Worm (Caenorhabditis elegans) whole organism, late embryonic: ENCODE results near the gene ZK1010.8.

ENCODE experiments used
- T23F11.4 ChIP-seq: fragments of 200-800 bp; sonication (Bioruptor generic); optimal IDR thresholded peaks from 2 replicates; lab custom pipeline; 2018; ENCODE audit warnings: mild to moderate bottlenecking, missing genetic modification characterization, missing compliant biosample characterization
- ama-1 ChIP-seq: fragments of 150-350 bp; optimal IDR thresholded peaks from 2 replicates; lab custom pipeline; 2014
- dve-1 ChIP-seq: sonication (generic microtip); optimal IDR thresholded peaks from 2 replicates; lab custom pipeline; 2017; ENCODE audit warnings: antibody characterized with exemption, mild to moderate bottlenecking, missing genetic modification characterization, missing compliant biosample characterization
- hlh-30 ChIP-seq: sonication (generic microtip); optimal IDR thresholded peaks from 2 replicates; lab custom pipeline; 2017; ENCODE audit warnings: antibody characterized with exemption, missing genetic modification characterization, missing compliant biosample characterization; ENCODE audit not compliant: insufficient read depth
- pqm-1 ChIP-seq: sonication (generic microtip); optimal IDR thresholded peaks from 2 replicates; lab custom pipeline; 2016; ENCODE audit warnings: missing genetic modification characterization, missing compliant biosample characterization
- unc-86 ChIP-seq: sonication (generic microtip); optimal IDR thresholded peaks from 2 replicates; lab custom pipeline; 2016; ENCODE audit warnings: missing genetic modification characterization, missing compliant biosample characterization

- TF ChIP-seq ama-1 (no peak), dve-1 (tag; lab: Kevin White, UChicago) (no peak), T23F11.4 (GFP tag; lab: Kevin White, UChicago) (no peak), hlh-30 (no peak), pqm-1 (tag; lab: Kevin White, UChicago) (no peak), unc-86 (tag; lab: Kevin White, UChicago) (no peak)
These were observed 19.7 kb downstream of the ZK1010.8 start, which contains the start of gene ZK1010.4 for ce11 chrIII:12980770-12981169.
